Worm (Caenorhabditis elegans) whole organism, late embryonic: ENCODE results near the gene npp-22.

Experiments
- K09A11.1 ChIP-seq: sonication (generic microtip); optimal IDR thresholded peaks from 2 replicates; lab custom pipeline; 2017; ENCODE audit warnings: antibody characterized with exemption, mild to moderate bottlenecking, missing genetic modification characterization, missing compliant biosample characterization; ENCODE audit not compliant: insufficient read depth
- Y22D7AL.16 ChIP-seq: sonication (generic microtip); optimal IDR thresholded peaks from 2 replicates; lab custom pipeline; 2016; ENCODE audit warnings: missing genetic modification characterization, missing compliant biosample characterization
- ahr-1 ChIP-seq: sonication (generic microtip); optimal IDR thresholded peaks from 2 replicates; lab custom pipeline; 2016; ENCODE audit warnings: missing genetic modification characterization, missing compliant biosample characterization
- ceh-14 ChIP-seq: sonication (generic microtip); optimal IDR thresholded peaks from 2 replicates; lab custom pipeline; 2016; ENCODE audit warnings: missing genotype, missing genetic modification characterization, missing compliant biosample characterization
- ceh-18 ChIP-seq: sonication (generic microtip); optimal IDR thresholded peaks from 2 replicates; lab custom pipeline; 2016; ENCODE audit warnings: missing genetic modification characterization, missing compliant biosample characterization
- ceh-31 ChIP-seq: sonication (generic microtip); optimal IDR thresholded peaks from 2 replicates; lab custom pipeline; 2016; ENCODE audit warnings: missing genetic modification characterization, missing compliant biosample characterization
- ceh-48 ChIP-seq: sonication (generic microtip); optimal IDR thresholded peaks from 2 replicates; lab custom pipeline; 2016; ENCODE audit warnings: missing genetic modification characterization, inconsistent platforms, missing compliant biosample characterization
- ceh-9 ChIP-seq: sonication (generic microtip); optimal IDR thresholded peaks from 2 replicates; lab custom pipeline; 2016; ENCODE audit warnings: mild to moderate bottlenecking, missing genetic modification characterization, inconsistent platforms, missing compliant biosample characterization
- elt-2 ChIP-seq: sonication (generic microtip); optimal IDR thresholded peaks from 2 replicates; lab custom pipeline; 2016; ENCODE audit warnings: missing genetic modification reagents, missing genetic modification characterization, missing compliant biosample characterization
- fkh-10 ChIP-seq: fragments of 150-350 bp; optimal IDR thresholded peaks from 2 replicates; lab custom pipeline; 2014; ENCODE audit warnings: missing biosample characterization, missing genetic modification reagents, missing genetic modification characterization
- hlh-15 ChIP-seq: sonication (generic microtip); optimal IDR thresholded peaks from 2 replicates; lab custom pipeline; 2016; ENCODE audit warnings: missing genetic modification characterization, missing compliant biosample characterization
- hlh-8 ChIP-seq: sonication (generic microtip); optimal IDR thresholded peaks from 2 replicates; lab custom pipeline; 2016; ENCODE audit warnings: missing genotype, missing genetic modification characterization, missing compliant biosample characterization
- lim-6 ChIP-seq: sonication (generic microtip); optimal IDR thresholded peaks from 2 replicates; lab custom pipeline; 2016; ENCODE audit warnings: missing genetic modification characterization, missing compliant biosample characterization
- lin-11 ChIP-seq: fragments of 200-800 bp; sonication (Bioruptor generic); optimal IDR thresholded peaks from 2 replicates; lab custom pipeline; 2018; ENCODE audit warnings: mild to moderate bottlenecking, missing genetic modification characterization, missing compliant biosample characterization
- nfya-1 ChIP-seq: sonication (generic microtip); optimal IDR thresholded peaks from 2 replicates; lab custom pipeline; 2017; ENCODE audit warnings: missing genetic modification characterization, mild to moderate bottlenecking, missing compliant biosample characterization, antibody characterized with exemption, moderate library complexity
- pag-3 ChIP-seq: sonication (generic microtip); optimal IDR thresholded peaks from 2 replicates; lab custom pipeline; 2016; ENCODE audit warnings: missing compliant biosample characterization, missing genetic modification characterization, borderline replicate concordance
- pat-9 ChIP-seq: fragments of 200-800 bp; sonication (Bioruptor generic); optimal IDR thresholded peaks from 2 replicates; lab custom pipeline; 2018; ENCODE audit warnings: mild to moderate bottlenecking, missing genetic modification characterization, moderate library complexity, missing compliant biosample characterization
- pax-1 ChIP-seq: fragments of 150-350 bp; optimal IDR thresholded peaks from 2 replicates; lab custom pipeline; 2014; ENCODE audit warnings: missing biosample characterization, missing genetic modification characterization
- pha-2 ChIP-seq: sonication (generic microtip); optimal IDR thresholded peaks from 2 replicates; lab custom pipeline; 2017; ENCODE audit warnings: mild to moderate bottlenecking, missing genetic modification characterization, missing compliant biosample characterization
- pros-1 ChIP-seq: fragments of 150-350 bp; optimal IDR thresholded peaks from 2 replicates; lab custom pipeline; 2014; ENCODE audit warnings: missing biosample characterization, missing genetic modification reagents, missing genetic modification characterization
- ref-2 ChIP-seq: sonication (generic microtip); optimal IDR thresholded peaks from 2 replicates; lab custom pipeline; 2016; ENCODE audit warnings: missing genetic modification characterization, missing compliant biosample characterization
- syd-9 ChIP-seq: sonication (generic microtip); optimal IDR thresholded peaks from 2 replicates; lab custom pipeline; 2016; ENCODE audit warnings: mild to moderate bottlenecking, missing genetic modification characterization, moderate library complexity, missing compliant biosample characterization
- tbx-7 ChIP-seq: sonication (generic microtip); optimal IDR thresholded peaks from 2 replicates; lab custom pipeline; 2016; ENCODE audit warnings: missing genotype, missing genetic modification characterization, missing compliant biosample characterization
- ttx-3 ChIP-seq: sonication (generic microtip); optimal IDR thresholded peaks from 2 replicates; lab custom pipeline; 2016; ENCODE audit warnings: missing genetic modification reagents, missing genetic modification characterization, missing compliant biosample characterization
- unc-3 ChIP-seq, 2 experiments: fragments of 200-800 bp in 1 of 2; sonication (Bioruptor generic) in 1 of 2; sonication (generic microtip) in 1 of 2; conservative IDR thresholded peaks in 1 of 2; optimal IDR thresholded peaks in 1 of 2; 2 replicates each; pipeline versions ENCODE4 v1.3.6 to Lab custom; 2016 to 2022; ENCODE audit warnings: missing compliant biosample characterization in 2 of 2, missing genetic modification characterization in 2 of 2, missing genetic modification reagents in 1 of 2
- unc-42 ChIP-seq: sonication (generic microtip); optimal IDR thresholded peaks from 2 replicates; lab custom pipeline; 2016; ENCODE audit warnings: missing genotype, missing genetic modification characterization, missing compliant biosample characterization
- unc-55 ChIP-seq: sonication (generic microtip); optimal IDR thresholded peaks from 2 replicates; lab custom pipeline; 2017; ENCODE audit warnings: missing biosample characterization, missing genetic modification reagents, missing genetic modification characterization
- unc-86 ChIP-seq: sonication (generic microtip); optimal IDR thresholded peaks from 2 replicates; lab custom pipeline; 2016; ENCODE audit warnings: missing genetic modification characterization, missing compliant biosample characterization
- zip-5 ChIP-seq: sonication (generic microtip); optimal IDR thresholded peaks from 2 replicates; lab custom pipeline; 2016; ENCODE audit warnings: missing genetic modification characterization, missing compliant biosample characterization

Gene npp-22

DNA sequence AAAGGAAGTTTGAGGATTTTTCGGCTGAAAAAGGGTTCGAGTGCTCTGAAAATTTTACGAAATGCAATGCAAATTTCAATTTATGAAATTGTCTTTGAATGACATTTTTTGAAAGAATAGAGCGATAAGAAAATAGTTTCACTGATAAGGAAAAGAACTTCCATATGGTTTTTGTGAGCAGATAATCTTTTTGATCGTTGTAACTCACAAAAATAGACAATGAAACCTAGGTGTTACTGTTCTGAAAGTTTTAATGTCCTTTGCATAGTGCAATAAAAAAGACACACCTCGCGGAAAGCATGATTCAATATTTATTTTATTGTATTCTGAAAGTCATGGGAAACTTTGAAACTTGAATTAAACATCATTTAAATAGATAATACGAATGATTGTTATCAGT is 16.3 kb downstream of the npp-22 start:
- no peak for TF ChIP-seq pat-9 (tag; lab: Kevin White, UChicago)
- TF ChIP-seq elt-2, result peak; percentile 23
- TF ChIP-seq, all 69 proteins: peak for 1

DNA sequence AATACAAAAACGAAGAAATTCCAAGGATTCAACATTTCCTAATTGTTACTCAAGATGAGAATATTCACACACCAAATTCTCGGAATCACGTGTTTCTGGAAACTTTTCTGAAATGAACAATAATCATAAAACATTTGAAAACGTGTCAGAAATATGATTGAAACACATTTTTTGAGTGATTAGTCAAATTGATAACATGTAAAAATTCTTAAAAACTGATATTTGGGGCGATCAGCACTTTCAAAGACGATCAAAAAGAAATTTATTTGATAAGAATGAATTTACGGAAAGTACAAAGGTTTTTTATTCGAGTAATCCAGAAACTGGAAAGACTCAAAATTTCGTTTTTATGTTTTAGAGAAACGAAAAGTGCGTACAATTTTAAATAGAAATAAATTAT is 17.5 kb downstream of the npp-22 start, which contains the start of gene tre-3:
tre-3 (minus strand) TSS at position 107 of the 400 bp plus-strand sequence.
- TF ChIP-seq ref-2 (tag; lab: Kevin White, UChicago) (no peak), pat-9 (tag; lab: Kevin White, UChicago) (no peak), pax-1 (tag; lab: Kevin White, UChicago) (no peak), syd-9 (tag; lab: Kevin White, UChicago) (no peak), K09A11.1 (no peak), lin-11 (tag; lab: Kevin White, UChicago) (no peak)
- TF ChIP-seq, all 69 proteins: peak for 0

- TF ChIP-seq K09A11.1 (no peak), unc-42 (tag; lab: Kevin White, UChicago) (peak; percentile 52)
- TF ChIP-seq, all 69 proteins: peak for 1
Observed at ce11 chrV:11711751-11712150, 21.5 kb downstream of the npp-22 start.

ce11 chrV:11706353-11706752 is 26.9 kb downstream of the npp-22 start:
- TF ChIP-seq K09A11.1 (no peak), Y22D7AL.16 (tag; lab: Kevin White, UChicago) (no peak)

ce11 chrV:11705399-11705798 is 27.9 kb downstream of the npp-22 start, which contains the start of gene ceh-32:
Gene ceh-32, minus strand, starts transcription at chrV:11705400.
- no peak for TF ChIP-seq ceh-31 (tag; lab: Kevin White, UChicago)
- TF ChIP-seq nfya-1 (tag; lab: Kevin White, UChicago), result peak; percentile 80
- no peak for TF ChIP-seq pag-3 (tag; lab: Kevin White, UChicago)
- TF ChIP-seq ttx-3 (tag; lab: Kevin White, UChicago), result no peak

DNA sequence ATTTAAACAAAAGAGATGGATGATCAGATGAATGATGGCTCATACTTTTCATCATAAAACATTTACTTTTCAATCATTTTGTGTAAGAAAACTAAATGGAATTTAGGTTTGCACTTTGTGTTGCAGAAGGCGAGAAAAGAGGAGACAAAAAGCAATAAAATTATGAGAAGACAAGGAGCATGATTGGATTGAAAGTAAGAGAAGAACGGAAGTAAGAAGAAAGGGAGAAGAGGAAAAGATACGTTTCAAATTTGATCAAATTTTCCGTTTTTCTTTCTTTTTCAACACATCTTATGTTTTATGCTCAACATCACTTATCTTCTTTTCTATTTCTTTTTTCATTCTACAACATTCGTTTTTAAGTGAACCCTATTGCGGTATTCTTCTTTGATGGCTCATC is 28.6 kb downstream of the npp-22 start:
- TF ChIP-seq unc-55 (no peak), ceh-48 (tag; lab: Kevin White, UChicago) (no peak), unc-42 (tag; lab: Kevin White, UChicago) (peak; percentile 66), hlh-8 (tag; lab: Kevin White, UChicago) (no peak)

- TF ChIP-seq unc-42 (tag; lab: Kevin White, UChicago), result peak; percentile 85
- no peak for TF ChIP-seq unc-86
Observed at ce11 chrV:11697482-11697881, 35.8 kb downstream of the npp-22 start.

DNA sequence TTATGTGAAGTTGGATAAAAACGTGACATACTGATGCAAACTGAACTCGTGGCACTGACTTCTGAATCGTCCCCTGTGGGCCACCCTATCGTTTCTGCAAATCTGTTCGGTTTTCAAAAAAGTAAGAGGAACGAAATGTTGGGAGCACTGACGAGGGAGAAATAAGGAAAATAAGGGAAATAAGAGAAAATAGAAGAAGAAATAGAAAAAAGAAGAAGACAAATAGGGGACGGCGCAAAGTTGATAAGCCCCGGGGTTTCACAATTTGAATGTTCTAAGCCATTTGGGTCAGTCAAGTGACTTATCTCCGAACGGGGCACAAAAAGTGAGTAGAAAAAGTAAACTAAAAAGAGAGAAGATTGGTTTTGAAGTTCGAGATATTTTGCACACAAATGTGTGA is 37.7 kb downstream of the npp-22 start, which contains the start of gene W05E10.5:
W05E10.5 (minus strand) TSS at position 101 of the 400 bp plus-strand sequence.
- no peak for TF ChIP-seq tbx-7 (tag; lab: Kevin White, UChicago)
- no peak for TF ChIP-seq pros-1 (tag; lab: Kevin White, UChicago)
- TF ChIP-seq Y22D7AL.16 (tag; lab: Kevin White, UChicago), result no peak
- TF ChIP-seq pag-3 (tag; lab: Kevin White, UChicago), result no peak
- no peak for TF ChIP-seq ceh-9
- no peak for TF ChIP-seq ahr-1 (tag; lab: Kevin White, UChicago)
- TF ChIP-seq unc-3 (GFP tag; conservative IDR thresholded peaks at IDR 0.05; lab: Robert Waterston, UW), result no peak
- TF ChIP-seq unc-3 (tag; optimal IDR thresholded peaks at IDR 0.05; lab: Kevin White, UChicago), result no peak
- TF ChIP-seq unc-55, result no peak
- TF ChIP-seq fkh-10, result no peak
- TF ChIP-seq hlh-15 (tag; lab: Kevin White, UChicago), result no peak
- TF ChIP-seq zip-5 (tag; lab: Kevin White, UChicago), result no peak
- TF ChIP-seq ceh-14 (tag; lab: Kevin White, UChicago), result no peak
- TF ChIP-seq elt-2, result no peak
- no peak for TF ChIP-seq ceh-18 (tag; lab: Kevin White, UChicago)
- no peak for TF ChIP-seq pat-9 (tag; lab: Kevin White, UChicago)
- TF ChIP-seq pha-2 (tag; lab: Kevin White, UChicago), result no peak
- no peak for TF ChIP-seq lim-6
- TF ChIP-seq, all 69 proteins: peak for 0
